Fruit fly (Drosophila melanogaster) whole organism, adult: ENCODE measurements around the gene beta-Spec.

Experiments used
- CG12768 ChIP-seq: fragments of 200-800 bp; sonication (Bioruptor generic); optimal IDR thresholded peaks from 2 replicates; lab custom pipeline; 2017; ENCODE audit warnings: missing biosample characterization, missing genetic modification characterization, mild to moderate bottlenecking, moderate library complexity, missing genetic modification reagents
- CG1620 ChIP-seq: fragments of 200-800 bp; sonication (Bioruptor generic); optimal IDR thresholded peaks from 2 replicates; lab custom pipeline; 2016; ENCODE audit warnings: missing biosample characterization, missing genetic modification characterization
- CG33017 ChIP-seq: fragments of 200-800 bp; sonication (Bioruptor generic); optimal IDR thresholded peaks from 2 replicates; lab custom pipeline; 2018; ENCODE audit warnings: missing biosample characterization, mild to moderate bottlenecking, missing genetic modification characterization, moderate library complexity
- CG7045 ChIP-seq: fragments of 200-800 bp; sonication (Bioruptor generic); optimal IDR thresholded peaks from 2 replicates; lab custom pipeline; 2017; ENCODE audit warnings: missing biosample characterization, mild to moderate bottlenecking, missing genetic modification characterization
- Mnt ChIP-seq: fragments of 200-800 bp; sonication (Bioruptor generic); optimal IDR thresholded peaks from 2 replicates; lab custom pipeline; 2016; ENCODE audit warnings: missing biosample characterization, mild to moderate bottlenecking, missing genetic modification characterization
- kay ChIP-seq: fragments of 200-800 bp; sonication (Bioruptor generic); peaks from one replicate; lab custom pipeline; 2016; ENCODE audit warnings: missing biosample characterization, missing genetic modification characterization, borderline replicate concordance
- ovo ChIP-seq: fragments of 200-800 bp; sonication (Bioruptor generic); optimal IDR thresholded peaks from 2 replicates; lab custom pipeline; 2016; ENCODE audit warnings: missing biosample characterization, missing genetic modification characterization
- toe ChIP-seq: fragments of 200-800 bp; sonication (Bioruptor generic); optimal IDR thresholded peaks from 2 replicates; lab custom pipeline; 2016; ENCODE audit warnings: missing biosample characterization, missing genetic modification characterization

dm6 chrX:17713740-17714135 lies 56.6 kb downstream of the beta-Spec start:
- TF ChIP-seq toe (GFP tag; lab: Kevin White, UChicago) (no peak), CG7045 (GFP tag; lab: Kevin White, UChicago) (no peak), Mnt (GFP tag; lab: Kevin White, UChicago) (no peak), kay (GFP tag; lab: Kevin White, UChicago) (no peak), CG12768 (no peak), ovo (no peak), CG33017 (tag; lab: Kevin White, UChicago) (no peak), CG1620 (GFP tag; lab: Kevin White, UChicago) (no peak)
